Worm (Caenorhabditis elegans) whole organism, L3 larva: ENCODE measurements around the gene ugt-41.

Experiments used
- R02D3.7 ChIP-seq: fragments of 150-350 bp; optimal IDR thresholded peaks from 2 replicates; lab custom pipeline; 2014; ENCODE audit warnings: missing biosample characterization, missing genetic modification characterization
- ama-1 ChIP-seq: fragments of 150-350 bp; optimal IDR thresholded peaks from 2 replicates; lab custom pipeline; 2018
- ceh-28 ChIP-seq: fragments of 150-350 bp; optimal IDR thresholded peaks from 2 replicates; lab custom pipeline; 2014; ENCODE audit warnings: missing biosample characterization, missing genetic modification reagents, missing genetic modification characterization
- egl-5 ChIP-seq: fragments of 150-350 bp; optimal IDR thresholded peaks from 2 replicates; lab custom pipeline; 2017; ENCODE audit warnings: missing biosample characterization, missing genetic modification reagents, missing genetic modification characterization, inconsistent platforms
- lin-39 ChIP-seq: fragments of 150-350 bp; optimal IDR thresholded peaks from 2 replicates; lab custom pipeline; 2018; ENCODE audit warnings: missing biosample characterization, missing genetic modification reagents, missing genetic modification characterization
- mdl-1 ChIP-seq: fragments of 150-350 bp; optimal IDR thresholded peaks from 2 replicates; lab custom pipeline; 2014; ENCODE audit warnings: missing biosample characterization, missing genetic modification characterization
- nfya-1 ChIP-seq: sonication (generic microtip); optimal IDR thresholded peaks from 2 replicates; lab custom pipeline; 2017; ENCODE audit warnings: missing genetic modification characterization, mild to moderate bottlenecking, missing compliant biosample characterization, antibody characterized with exemption, moderate library complexity; ENCODE audit not compliant: insufficient read depth
- snpc-4 ChIP-seq: fragments of 150-350 bp; optimal IDR thresholded peaks from 2 replicates; lab custom pipeline; 2014; ENCODE audit warnings: missing biosample characterization, missing genetic modification characterization

- TF ChIP-seq egl-5 (tag; lab: Kevin White, UChicago) (no peak), nfya-1 (tag; lab: Kevin White, UChicago) (no peak), mdl-1 (no peak), snpc-4 (tag; lab: Kevin White, UChicago) (no peak), ama-1 (lab: Kevin White, UChicago) (no peak), R02D3.7 (tag; lab: Kevin White, UChicago) (no peak), ceh-28 (tag; lab: Kevin White, UChicago) (no peak), lin-39 (no peak)
Observed at ce11 chrV:7199077-7199476, 35.7 kb upstream of the ugt-41 start.
